Worm (Caenorhabditis elegans): Measurements from ENCODE around the gene rabn-5.

DNA sequence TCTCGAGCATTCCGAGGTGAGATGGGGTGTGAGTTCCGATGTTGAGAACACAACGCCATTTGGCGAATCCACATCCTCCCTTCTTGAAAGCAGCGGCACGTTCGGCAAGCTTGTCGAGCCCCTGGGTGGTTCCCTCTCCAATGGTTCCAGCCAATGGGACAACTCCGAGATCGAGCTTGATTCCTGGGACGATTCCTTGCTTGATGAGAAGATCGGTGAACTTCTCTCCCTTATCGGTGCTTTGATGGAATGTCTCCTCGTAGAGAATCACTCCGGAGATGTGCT lies 11.0 kb downstream of the rabn-5 start:
- TF ChIP-seq ets-4 (tag; optimal IDR thresholded peaks at IDR 0.05) (no peak), pqm-1 (tag; optimal IDR thresholded peaks at IDR 0.05) (no peak), sdc-2 (tag; optimal IDR thresholded peaks at IDR 0.05) (no peak), pha-4 (tag; optimal IDR thresholded peaks at IDR 0.05) (no peak), nhr-232 (tag; optimal IDR thresholded peaks at IDR 0.05) (no peak), ztf-16 (tag; optimal IDR thresholded peaks at IDR 0.05) (no peak), unc-86 (tag; optimal IDR thresholded peaks at IDR 0.05) (no peak), sox-4 (tag; optimal IDR thresholded peaks at IDR 0.05) (no peak), fkh-10 (GFP tag; optimal IDR thresholded peaks at IDR 0.05) (no peak), che-1 (tag; optimal IDR thresholded peaks at IDR 0.05) (no peak), npax-4 (tag; optimal IDR thresholded peaks at IDR 0.05) (no peak), rnt-1 (tag; optimal IDR thresholded peaks at IDR 0.05) (no peak)

Measured in whole organism, late embryonic.